Fruit fly (Drosophila melanogaster) whole organism, embryonic: ENCODE data around the gene Uggt.
A peak's percentile ranks its signal among the peaks of the same experiment; 100 is the strongest.

Experiments
- Blimp-1 ChIP-seq: fragments of 200-800 bp; sonication (Bioruptor generic); optimal IDR thresholded peaks from 3 replicates; lab custom pipeline; 2018; ENCODE audit warnings: missing biosample characterization, missing genetic modification characterization, mild to moderate bottlenecking, moderate library complexity, missing genetic modification reagents
- CG11696 ChIP-seq: fragments of 200-800 bp; sonication (Bioruptor generic); IDR thresholded peaks from 2 replicates; pipeline ENCODE4 v1.3.6; 2022; ENCODE audit warnings: missing biosample characterization, missing genetic modification characterization
- CG11723 ChIP-seq: fragments of 200-800 bp; sonication (Bioruptor generic); optimal IDR thresholded peaks from 2 replicates; lab custom pipeline; 2017; ENCODE audit warnings: missing biosample characterization, mild to moderate bottlenecking, missing genetic modification characterization
- CG13894 ChIP-seq: fragments of 200-800 bp; sonication (Bioruptor generic); optimal IDR thresholded peaks from 3 replicates; lab custom pipeline; 2018; ENCODE audit warnings: missing biosample characterization, mild to moderate bottlenecking, missing genetic modification characterization, moderate library complexity
- CG15073 ChIP-seq: fragments of 200-800 bp; sonication (Bioruptor generic); optimal IDR thresholded peaks from 2 replicates; lab custom pipeline; 2016; ENCODE audit warnings: missing biosample characterization, missing genetic modification characterization
- CG15514 ChIP-seq: fragments of 200-800 bp; sonication (Bioruptor generic); optimal IDR thresholded peaks from 3 replicates; lab custom pipeline; 2017; ENCODE audit warnings: missing biosample characterization, missing genetic modification characterization, mild to moderate bottlenecking, moderate library complexity, missing genetic modification reagents
- CG17568 ChIP-seq: fragments of 200-800 bp; sonication (Bioruptor generic); optimal IDR thresholded peaks from 2 replicates; lab custom pipeline; 2018; ENCODE audit warnings: missing biosample characterization, mild to moderate bottlenecking, missing genetic modification characterization, moderate library complexity
- CG18476 ChIP-seq: fragments of 200-800 bp; sonication (Bioruptor generic); optimal IDR thresholded peaks from 2 replicates; lab custom pipeline; 2016; ENCODE audit warnings: missing biosample characterization, mild to moderate bottlenecking, missing genetic modification characterization
- CG2120 ChIP-seq: fragments of 200-800 bp; sonication (Bioruptor generic); optimal IDR thresholded peaks from 3 replicates; lab custom pipeline; 2016; ENCODE audit warnings: missing biosample characterization, missing genetic modification characterization
- CG33213 ChIP-seq: fragments of 200-800 bp; sonication (Bioruptor generic); optimal IDR thresholded peaks from 3 replicates; lab custom pipeline; 2016; ENCODE audit warnings: missing biosample characterization, missing genetic modification characterization
- CG34224 ChIP-seq: fragments of 200-800 bp; sonication (Bioruptor generic); IDR thresholded peaks from 3 replicates; pipeline ENCODE4 v1.3.6; 2022; ENCODE audit warnings: missing biosample characterization, missing genetic modification characterization; ENCODE audit not compliant: partially characterized antibody
- CG4360 ChIP-seq: fragments of 200-800 bp; sonication (Bioruptor generic); IDR thresholded peaks from 2 replicates; pipeline ENCODE4 v1.3.6; 2022; ENCODE audit warnings: missing biosample characterization, missing genetic modification characterization
- CG5953 ChIP-seq: fragments of 200-800 bp; sonication (Bioruptor generic); IDR thresholded peaks from 2 replicates; pipeline ENCODE4 v1.3.6; 2022; ENCODE audit warnings: missing biosample characterization, missing genetic modification characterization
- CG6254 ChIP-seq: fragments of 200-800 bp; sonication (Bioruptor generic); optimal IDR thresholded peaks from 3 replicates; lab custom pipeline; 2017; ENCODE audit warnings: mild to moderate bottlenecking, missing biosample characterization, missing genetic modification reagents, missing genetic modification characterization
- CG7963 ChIP-seq: fragments of 200-800 bp; sonication (Bioruptor generic); IDR thresholded peaks from 3 replicates; pipeline ENCODE4 v1.3.6; 2022; ENCODE audit warnings: missing biosample characterization, missing genetic modification characterization; ENCODE audit not compliant: partially characterized antibody
- CG8281 ChIP-seq: fragments of 200-800 bp; sonication (Bioruptor generic); optimal IDR thresholded peaks from 2 replicates; lab custom pipeline; 2018; ENCODE audit warnings: missing biosample characterization, mild to moderate bottlenecking, missing genetic modification characterization, moderate library complexity
- CG8765 ChIP-seq: fragments of 200-800 bp; sonication (Bioruptor generic); IDR thresholded peaks from 2 replicates; pipeline ENCODE4 v1.3.6; 2022; ENCODE audit warnings: missing biosample characterization, missing genetic modification characterization
- Deaf1 ChIP-seq: fragments of 200-800 bp; optimal IDR thresholded peaks from 3 replicates; lab custom pipeline; 2019; ENCODE audit warnings: missing biosample characterization, mild to moderate bottlenecking, missing genetic modification characterization, moderate library complexity
- Dp ChIP-seq: fragments of 200-800 bp; sonication (Bioruptor generic); optimal IDR thresholded peaks from 2 replicates; lab custom pipeline; 2018; ENCODE audit warnings: missing biosample characterization, mild to moderate bottlenecking, missing genetic modification characterization, moderate library complexity
- E2f2 ChIP-seq: fragments of 200-800 bp; sonication (Bioruptor generic); IDR thresholded peaks from 2 replicates; pipeline ENCODE4 v1.3.6; 2022; ENCODE audit warnings: missing biosample characterization, missing genetic modification characterization
- HLH3B ChIP-seq: fragments of 200-800 bp; sonication (Bioruptor generic); IDR thresholded peaks from 2 replicates; pipeline ENCODE4 v1.3.6; 2022; ENCODE audit warnings: missing biosample characterization, missing genetic modification characterization
- Hr3 ChIP-seq: fragments of 200-800 bp; sonication (Bioruptor generic); optimal IDR thresholded peaks from 3 replicates; lab custom pipeline; 2016; ENCODE audit warnings: missing biosample characterization, missing genetic modification characterization
- TFAM ChIP-seq: fragments of 200-800 bp; sonication (Bioruptor generic); optimal IDR thresholded peaks from 2 replicates; lab custom pipeline; 2017; ENCODE audit warnings: missing biosample characterization, missing genetic modification characterization, inconsistent platforms
- Trl ChIP-seq, 3 experiments: fragments of >200 bp in 2 of 3; fragments of 200-800 bp in 1 of 3; sonication (Bioruptor generic) in 1 of 3; optimal IDR thresholded peaks; 2 replicates in 1 of 3; 3 replicates in 2 of 3; lab custom pipeline; 2016 to 2017; ENCODE audit warnings: missing biosample characterization in 1 of 3, missing genetic modification characterization in 1 of 3
- abd-A ChIP-seq: fragments of 200-800 bp; sonication (Bioruptor generic); optimal IDR thresholded peaks from 3 replicates; lab custom pipeline; 2019; ENCODE audit warnings: missing biosample characterization, mild to moderate bottlenecking, missing genetic modification characterization, moderate library complexity
- bab2 ChIP-seq: fragments of 200-800 bp; sonication (Bioruptor generic); optimal IDR thresholded peaks from 2 replicates; lab custom pipeline; 2016; ENCODE audit warnings: missing biosample characterization, missing genetic modification characterization
- esg ChIP-seq: fragments of 200-800 bp; sonication (Bioruptor generic); conservative IDR thresholded peaks from 2 replicates; pipeline ENCODE4 v1.3.6; 2022; ENCODE audit warnings: missing biosample characterization, missing genetic modification characterization
- fd3F ChIP-seq: fragments of 200-800 bp; sonication (Bioruptor generic); optimal IDR thresholded peaks from 2 replicates; lab custom pipeline; 2018; ENCODE audit warnings: missing biosample characterization, mild to moderate bottlenecking, missing genetic modification characterization, moderate library complexity
- fd96Cb ChIP-seq: fragments of 200-800 bp; sonication (Bioruptor generic); optimal IDR thresholded peaks from 2 replicates; lab custom pipeline; 2018; ENCODE audit warnings: missing biosample characterization, mild to moderate bottlenecking, missing genetic modification characterization, moderate library complexity
- gce ChIP-seq: fragments of 200-800 bp; sonication (Bioruptor generic); IDR thresholded peaks from 3 replicates; pipeline ENCODE4 v1.3.6; 2022; ENCODE audit warnings: missing biosample characterization, missing genetic modification characterization
- pho ChIP-seq: fragments of 200-800 bp; sonication (Bioruptor generic); optimal IDR thresholded peaks from 2 replicates; lab custom pipeline; 2016; ENCODE audit warnings: missing biosample characterization, missing genetic modification characterization
- run ChIP-seq: fragments of 200-800 bp; sonication (Bioruptor generic); optimal IDR thresholded peaks from 3 replicates; lab custom pipeline; 2018; ENCODE audit warnings: missing biosample characterization, mild to moderate bottlenecking, missing genetic modification characterization
- salm ChIP-seq: fragments of 200-800 bp; sonication (Bioruptor generic); optimal IDR thresholded peaks from 2 replicates; lab custom pipeline; 2018; ENCODE audit warnings: missing biosample characterization, mild to moderate bottlenecking, missing genetic modification characterization
- slou ChIP-seq: fragments of 200-800 bp; sonication (Bioruptor generic); optimal IDR thresholded peaks from 3 replicates; lab custom pipeline; 2016; ENCODE audit warnings: missing biosample characterization, missing genetic modification characterization
- sob ChIP-seq: fragments of 200-800 bp; sonication (Bioruptor generic); IDR thresholded peaks from 2 replicates; pipeline ENCODE4 v1.3.6; 2022; ENCODE audit warnings: missing biosample characterization, missing genetic modification characterization
- tll ChIP-seq, 2 experiments: fragments of 200-800 bp in 1 of 2; fragments of >200 bp in 1 of 2; sonication (Bioruptor generic) in 1 of 2; optimal IDR thresholded peaks; 2 replicates each; lab custom pipeline; 2017 to 2019; ENCODE audit warnings: missing biosample characterization in 2 of 2, missing genetic modification characterization in 2 of 2, mild to moderate bottlenecking in 1 of 2, moderate library complexity in 1 of 2
- zfh1 ChIP-seq: fragments of 200-800 bp; sonication (Bioruptor generic); IDR thresholded peaks from 3 replicates; pipeline ENCODE4 v1.3.6; 2022; ENCODE audit warnings: missing biosample characterization, missing genetic modification characterization

Gene Uggt

dm6 chr3L:18837707-18838244, 34.8 kb upstream of the Uggt start (continued):
- TF ChIP-seq CG2120 (GFP tag; lab: Kevin White, UChicago): no peak
- no peak for TF ChIP-seq CG34224
- TF ChIP-seq pho (GFP tag; lab: Kevin White, UChicago): peak; percentile 2
- TF ChIP-seq CG17568 (GFP tag; lab: Kevin White, UChicago): peak; percentile 10
- no peak for TF ChIP-seq CG5953 (GFP tag; lab: Robert Waterston, UW)
- TF ChIP-seq Dp: no peak
- no peak for TF ChIP-seq CG13894 (tag; lab: Kevin White, UChicago)
- no peak for TF ChIP-seq bab2 (GFP tag; lab: Kevin White, UChicago)
- TF ChIP-seq CG8765 (GFP tag; lab: Robert Waterston, UW): no peak
- TF ChIP-seq TFAM (GFP tag; lab: Kevin White, UChicago): no peak
- no peak for TF ChIP-seq gce
- TF ChIP-seq CG7963: no peak
- TF ChIP-seq fd3F (GFP tag; lab: Kevin White, UChicago): no peak
- TF ChIP-seq CG15073 (GFP tag; lab: Kevin White, UChicago): no peak
- peak; percentile 68 for TF ChIP-seq CG8281 (tag; lab: Kevin White, UChicago)
- no peak for TF ChIP-seq CG11696 (GFP tag; lab: Robert Waterston, UW)
- no peak for TF ChIP-seq Deaf1 (tag; lab: Kevin White, UChicago)
- peak; percentile 14 for TF ChIP-seq slou (GFP tag; lab: Kevin White, UChicago)
- TF ChIP-seq CG15514 (GFP tag; lab: Kevin White, UChicago): peak; percentile 37
- no peak for TF ChIP-seq fd96Cb (tag; lab: Kevin White, UChicago)
- TF ChIP-seq E2f2 (GFP tag; lab: Robert Waterston, UW): no peak
- TF ChIP-seq Hr3 (GFP tag; lab: Kevin White, UChicago): no peak
- no peak for TF ChIP-seq salm (tag; lab: Kevin White, UChicago)
- no peak for TF ChIP-seq CG4360 (GFP tag; lab: Robert Waterston, UW)
- no peak for TF ChIP-seq CG11723 (GFP tag; lab: Kevin White, UChicago)
- TF ChIP-seq zfh1 (GFP tag; lab: Robert Waterston, UW): no peak
- no peak for TF ChIP-seq CG33213 (GFP tag; lab: Kevin White, UChicago)
- TF ChIP-seq Blimp-1 (GFP tag; lab: Kevin White, UChicago): peak; percentile 82
- TF ChIP-seq Trl (optimal IDR thresholded peaks at IDR 0.05; lab: Kevin White, UChicago): no peak
- TF ChIP-seq Trl (GFP tag; optimal IDR thresholded peaks at IDR 0.05; lab: Kevin White, UChicago): peak; percentile 24

dm6 chr3L:18839996-18840369, 32.6 kb upstream of the Uggt start:
- no peak for TF ChIP-seq sob
- TF ChIP-seq CG6254: no peak
- no peak for TF ChIP-seq HLH3B
- no peak for TF ChIP-seq abd-A (tag; lab: Kevin White, UChicago)
- no peak for TF ChIP-seq CG18476 (GFP tag; lab: Kevin White, UChicago)
- peak in 1 of 2 experiments; percentile 85 for TF ChIP-seq tll (GFP tag; optimal IDR thresholded peaks at IDR 0.05; lab: Kevin White, UChicago)
- no peak for TF ChIP-seq esg
- no peak for TF ChIP-seq run (tag; lab: Kevin White, UChicago)
